Worm (Caenorhabditis elegans) whole organism, early embryonic: ENCODE data around the gene tsp-9.

Experiments used
- B0310.2 ChIP-seq: sonication (generic microtip); optimal IDR thresholded peaks from 2 replicates; lab custom pipeline; 2016; ENCODE audit warnings: mild to moderate bottlenecking, missing genetic modification characterization, missing compliant biosample characterization
- F13C5.2 ChIP-seq: sonication (generic microtip); optimal IDR thresholded peaks from 2 replicates; lab custom pipeline; 2017; ENCODE audit warnings: mild to moderate bottlenecking, missing genetic modification characterization, inconsistent platforms, missing compliant biosample characterization
- aly-1 ChIP-seq: sonication (generic microtip); optimal IDR thresholded peaks from 2 replicates; lab custom pipeline; 2016; ENCODE audit warnings: missing genetic modification characterization, missing compliant biosample characterization
- ama-1 ChIP-seq: fragments of 150-350 bp; optimal IDR thresholded peaks from 2 replicates; lab custom pipeline; 2014
- ceh-13 ChIP-seq: fragments of 200-800 bp; sonication (Bioruptor generic); optimal IDR thresholded peaks from 2 replicates; lab custom pipeline; 2018; ENCODE audit warnings: mild to moderate bottlenecking, missing genetic modification characterization, missing compliant biosample characterization
- ceh-36 ChIP-seq: sonication (generic microtip); optimal IDR thresholded peaks from 2 replicates; lab custom pipeline; 2016; ENCODE audit warnings: missing genetic modification characterization, inconsistent platforms, missing compliant biosample characterization
- ets-7 ChIP-seq: sonication (generic microtip); optimal IDR thresholded peaks from 2 replicates; lab custom pipeline; 2016; ENCODE audit warnings: missing genotype, missing genetic modification characterization, missing compliant biosample characterization
- flt-1 ChIP-seq: fragments of 200-800 bp; sonication (Bioruptor generic); IDR thresholded peaks from 2 replicates; pipeline ENCODE4 v1.3.6; 2022; ENCODE audit warnings: missing genetic modification characterization, missing compliant biosample characterization
- hmbx-1 ChIP-seq: sonication (generic microtip); optimal IDR thresholded peaks from 2 replicates; lab custom pipeline; 2016; ENCODE audit warnings: mild to moderate bottlenecking, missing genetic modification characterization, missing compliant biosample characterization
- hmg-4 ChIP-seq: fragments of 200-800 bp; sonication (Bioruptor generic); optimal IDR thresholded peaks from 2 replicates; lab custom pipeline; 2018; ENCODE audit warnings: mild to moderate bottlenecking, missing genetic modification characterization, missing compliant biosample characterization
- hnd-1 ChIP-seq: sonication (generic microtip); optimal IDR thresholded peaks from 2 replicates; lab custom pipeline; 2016; ENCODE audit warnings: missing genetic modification characterization, missing compliant biosample characterization
- pes-1 ChIP-seq: fragments of 200-800 bp; sonication (Bioruptor generic); IDR thresholded peaks from 2 replicates; pipeline ENCODE4 v1.3.6; 2022; ENCODE audit warnings: missing genetic modification reagents, missing genetic modification characterization, missing compliant biosample characterization
- scrt-1 ChIP-seq: fragments of 200-800 bp; sonication (Bioruptor generic); IDR thresholded peaks from 2 replicates; pipeline ENCODE4 v1.3.6; 2022; ENCODE audit warnings: missing genetic modification characterization, missing compliant biosample characterization
- sea-1 ChIP-seq: fragments of 200-800 bp; sonication (Bioruptor generic); conservative IDR thresholded peaks from 2 replicates; pipeline ENCODE4 v1.3.6; 2022; ENCODE audit warnings: missing genetic modification characterization, missing compliant biosample characterization
- tbx-11 ChIP-seq: fragments of 200-800 bp; sonication (Bioruptor generic); IDR thresholded peaks from 2 replicates; pipeline ENCODE4 v1.3.6; 2022; ENCODE audit warnings: missing genetic modification characterization, missing compliant biosample characterization
- tbx-37 ChIP-seq: fragments of 200-800 bp; sonication (Bioruptor generic); conservative IDR thresholded peaks from 2 replicates; pipeline ENCODE4 v1.3.6; 2022; ENCODE audit warnings: missing genetic modification reagents, missing genetic modification characterization, missing compliant biosample characterization
- tra-4 ChIP-seq: sonication (generic microtip); optimal IDR thresholded peaks from 2 replicates; lab custom pipeline; 2017; ENCODE audit warnings: missing genetic modification characterization, missing compliant biosample characterization

tsp-9 gene

DNA sequence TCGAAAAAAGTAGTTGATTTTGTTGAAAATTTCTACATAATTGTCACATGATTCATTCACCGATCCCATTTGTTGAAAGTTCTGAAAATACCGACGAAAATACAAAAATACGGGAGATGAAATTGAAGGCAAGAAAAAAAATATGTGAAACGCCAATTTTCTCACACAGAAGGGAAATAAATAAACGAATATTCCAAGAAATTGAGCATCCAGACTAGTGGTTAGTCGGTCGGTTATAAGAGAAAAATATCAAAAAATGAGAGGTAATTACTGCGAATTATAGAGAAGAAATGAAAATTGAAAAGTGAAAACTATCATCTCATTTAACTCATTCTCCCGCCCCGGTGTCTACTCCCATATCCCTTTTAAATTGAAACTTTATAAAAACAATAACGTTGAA lies 9.7 kb downstream of the tsp-9 start, which contains the start of gene npr-11:
Gene npr-11 (minus strand): TSS at position 101 of the 400 bp plus-strand sequence.
- no peak for TF ChIP-seq sea-1
- no peak for TF ChIP-seq tbx-37 (GFP tag; lab: Robert Waterston, UW)
- TF ChIP-seq F13C5.2 (tag; lab: Kevin White, UChicago): no peak
- no peak for TF ChIP-seq tra-4 (tag; lab: Kevin White, UChicago)
- no peak for TF ChIP-seq tbx-11 (GFP tag; lab: Robert Waterston, UW)
- no peak for TF ChIP-seq B0310.2 (tag; lab: Kevin White, UChicago)
- no peak for TF ChIP-seq flt-1
- no peak for TF ChIP-seq ceh-36
- no peak for TF ChIP-seq scrt-1 (GFP tag; lab: Robert Waterston, UW)
- TF ChIP-seq ceh-13 (GFP tag; lab: Kevin White, UChicago): no peak
- no peak for TF ChIP-seq hnd-1 (tag; lab: Kevin White, UChicago)
- TF ChIP-seq aly-1 (tag; lab: Kevin White, UChicago): no peak

DNA sequence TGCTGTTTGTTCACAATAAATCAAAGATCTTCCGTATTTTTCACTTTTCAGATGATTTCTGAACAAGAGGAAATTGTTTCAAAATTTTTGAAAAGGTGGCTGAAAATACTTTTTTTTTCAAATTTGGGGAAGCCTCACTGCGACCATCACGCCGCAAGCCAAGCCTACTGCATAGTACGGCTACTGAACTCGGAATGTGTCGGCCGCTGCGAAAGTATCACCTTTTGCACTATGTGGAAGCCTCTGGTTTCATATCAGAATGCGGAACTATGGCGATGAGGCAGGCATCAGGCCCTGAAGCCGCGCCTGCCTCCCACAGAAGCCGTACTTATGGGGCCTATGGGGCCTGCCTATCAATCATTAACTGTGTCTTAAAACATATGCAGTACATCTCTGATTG lies 11.9 kb downstream of the tsp-9 start:
- TF ChIP-seq tbx-37 (GFP tag; lab: Robert Waterston, UW) (no peak), ets-7 (tag; lab: Kevin White, UChicago) (no peak), hmbx-1 (no peak), tbx-11 (GFP tag; lab: Robert Waterston, UW) (no peak), ama-1 (no peak), F13C5.2 (tag; lab: Kevin White, UChicago) (no peak), ceh-36 (no peak), aly-1 (tag; lab: Kevin White, UChicago) (no peak), scrt-1 (GFP tag; lab: Robert Waterston, UW) (no peak), ceh-13 (GFP tag; lab: Kevin White, UChicago) (no peak), pes-1 (no peak), hnd-1 (tag; lab: Kevin White, UChicago) (no peak), sea-1 (no peak), flt-1 (no peak)

DNA sequence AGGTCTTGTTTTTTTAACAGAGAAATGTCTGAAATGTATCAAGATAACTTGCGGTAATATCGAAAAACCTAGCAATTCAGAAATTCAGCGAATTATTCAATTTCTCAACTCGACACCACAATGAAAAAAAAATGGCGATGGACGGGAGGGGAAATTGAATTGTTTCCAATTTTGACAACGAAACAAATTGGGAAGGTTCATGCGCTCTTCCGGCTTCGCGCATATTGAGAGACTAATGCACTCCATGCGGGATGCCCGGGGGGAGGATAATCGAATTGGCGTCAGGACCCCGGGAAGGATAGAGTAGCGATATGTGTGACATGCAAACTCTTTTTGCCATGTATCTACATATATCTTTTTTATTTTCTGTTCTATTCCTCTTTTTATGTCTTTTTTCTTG lies 19.5 kb downstream of the tsp-9 start:
- TF ChIP-seq flt-1 (no peak), ceh-36 (no peak), aly-1 (tag; lab: Kevin White, UChicago) (no peak), scrt-1 (GFP tag; lab: Robert Waterston, UW) (no peak), ets-7 (tag; lab: Kevin White, UChicago) (no peak), tbx-37 (GFP tag; lab: Robert Waterston, UW) (no peak), hmg-4 (no peak), pes-1 (no peak), sea-1 (no peak), F13C5.2 (tag; lab: Kevin White, UChicago) (no peak), hnd-1 (tag; lab: Kevin White, UChicago) (no peak), ceh-13 (GFP tag; lab: Kevin White, UChicago) (no peak), ama-1 (no peak), hmbx-1 (no peak), B0310.2 (tag; lab: Kevin White, UChicago) (no peak), tra-4 (tag; lab: Kevin White, UChicago) (no peak), tbx-11 (GFP tag; lab: Robert Waterston, UW) (no peak)

DNA sequence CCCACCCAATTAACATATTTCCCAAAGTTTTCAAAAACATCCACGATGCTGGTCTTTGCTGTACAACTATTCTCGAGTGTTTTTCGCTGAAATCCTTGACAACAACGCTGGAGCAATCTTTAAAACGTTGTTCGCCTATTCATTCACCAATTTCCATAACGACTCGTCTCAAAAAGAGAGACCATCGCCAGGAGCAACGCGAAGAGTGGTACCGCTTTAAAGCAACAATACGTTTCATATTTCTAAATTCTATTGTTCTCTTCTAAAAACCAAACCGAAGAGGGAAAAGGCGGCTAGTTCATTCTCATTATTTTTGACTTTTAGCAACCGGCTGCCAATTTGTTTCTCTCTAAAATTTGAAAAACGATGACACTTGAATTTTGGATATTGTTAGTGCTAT lies 24.8 kb downstream of the tsp-9 start, which contains the start of gene C25G6.1:
Gene C25G6.1 (plus strand): TSS at position 301 of the 400 bp plus-strand sequence.
- TF ChIP-seq tbx-11 (GFP tag; lab: Robert Waterston, UW): no peak
- TF ChIP-seq tra-4 (tag; lab: Kevin White, UChicago): no peak
- TF ChIP-seq ets-7 (tag; lab: Kevin White, UChicago): no peak
- no peak for TF ChIP-seq B0310.2 (tag; lab: Kevin White, UChicago)

DNA sequence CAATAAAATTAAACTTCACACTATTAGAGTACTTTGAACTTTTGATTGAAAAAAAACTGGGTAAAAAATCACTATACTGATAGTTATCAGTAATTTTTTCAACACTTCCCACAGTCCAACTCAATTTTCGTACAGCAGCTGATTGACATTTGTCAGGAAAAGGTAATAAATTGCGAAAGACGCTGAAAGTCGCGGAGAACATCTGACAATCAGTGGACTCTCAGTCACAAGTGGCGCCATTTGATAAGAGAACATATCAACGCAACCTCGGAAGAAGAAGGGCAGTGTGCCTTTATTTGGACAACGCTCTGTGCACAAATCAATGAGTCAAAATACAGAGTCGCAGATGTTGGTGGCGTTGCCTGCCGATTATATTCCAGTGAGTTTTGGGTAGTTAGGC lies 26.7 kb downstream of the tsp-9 start, which contains the start of gene C52B11.5:
Gene C52B11.5 (plus strand): TSS at position 250 of the 400 bp plus-strand sequence.
- TF ChIP-seq ceh-36 (no peak), tra-4 (tag; lab: Kevin White, UChicago) (no peak), ama-1 (no peak), sea-1 (no peak), flt-1 (no peak), hmg-4 (no peak), ets-7 (tag; lab: Kevin White, UChicago) (no peak)

DNA sequence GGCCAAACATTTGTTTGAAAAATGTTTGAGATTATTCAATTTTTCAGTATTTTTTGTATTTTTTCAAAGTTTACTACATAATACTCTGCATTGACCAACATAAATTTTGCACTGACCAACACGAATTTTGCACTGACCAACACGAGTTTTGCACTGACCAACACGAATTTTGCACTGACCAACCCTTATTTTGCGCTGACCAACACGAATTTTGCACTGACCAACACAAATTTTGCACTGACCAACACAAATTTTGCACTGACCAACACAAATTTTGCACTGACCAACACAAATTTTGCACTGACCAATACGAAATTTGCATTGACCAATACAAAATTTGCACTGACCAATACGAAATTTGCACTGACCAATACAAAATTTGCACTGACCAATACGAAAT lies 47.1 kb downstream of the tsp-9 start:
- TF ChIP-seq tbx-37 (GFP tag; lab: Robert Waterston, UW) (no peak), pes-1 (no peak), hmg-4 (no peak), ceh-13 (GFP tag; lab: Kevin White, UChicago) (no peak), ama-1 (no peak), flt-1 (no peak), ets-7 (tag; lab: Kevin White, UChicago) (no peak), hmbx-1 (no peak), ceh-36 (no peak), scrt-1 (GFP tag; lab: Robert Waterston, UW) (no peak)

DNA sequence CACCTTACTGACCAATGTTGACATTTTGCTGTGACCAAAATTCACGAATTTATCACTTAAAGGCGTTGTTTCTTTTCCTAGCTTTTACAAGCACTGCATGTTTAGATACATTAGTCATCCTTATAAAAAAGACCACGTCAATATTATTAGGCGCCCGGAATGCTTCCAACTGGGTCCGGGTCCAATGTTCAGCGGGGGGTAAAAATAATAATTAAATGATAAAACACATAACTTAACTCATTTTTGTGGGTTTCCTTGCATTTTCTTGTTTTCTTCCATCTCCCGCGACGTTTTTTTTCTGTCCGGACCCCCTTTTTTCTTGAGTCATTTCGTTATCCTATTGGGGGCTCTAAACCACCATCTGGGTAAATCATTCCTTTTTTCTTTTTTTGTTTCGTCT lies 47.7 kb downstream of the tsp-9 start:
- no peak for TF ChIP-seq hmbx-1
- no peak for TF ChIP-seq ceh-13 (GFP tag; lab: Kevin White, UChicago)
- no peak for TF ChIP-seq B0310.2 (tag; lab: Kevin White, UChicago)
- no peak for TF ChIP-seq scrt-1 (GFP tag; lab: Robert Waterston, UW)
- no peak for TF ChIP-seq tbx-37 (GFP tag; lab: Robert Waterston, UW)
- TF ChIP-seq tbx-11 (GFP tag; lab: Robert Waterston, UW): no peak
- no peak for TF ChIP-seq ama-1
- no peak for TF ChIP-seq tra-4 (tag; lab: Kevin White, UChicago)
- no peak for TF ChIP-seq ets-7 (tag; lab: Kevin White, UChicago)

DNA sequence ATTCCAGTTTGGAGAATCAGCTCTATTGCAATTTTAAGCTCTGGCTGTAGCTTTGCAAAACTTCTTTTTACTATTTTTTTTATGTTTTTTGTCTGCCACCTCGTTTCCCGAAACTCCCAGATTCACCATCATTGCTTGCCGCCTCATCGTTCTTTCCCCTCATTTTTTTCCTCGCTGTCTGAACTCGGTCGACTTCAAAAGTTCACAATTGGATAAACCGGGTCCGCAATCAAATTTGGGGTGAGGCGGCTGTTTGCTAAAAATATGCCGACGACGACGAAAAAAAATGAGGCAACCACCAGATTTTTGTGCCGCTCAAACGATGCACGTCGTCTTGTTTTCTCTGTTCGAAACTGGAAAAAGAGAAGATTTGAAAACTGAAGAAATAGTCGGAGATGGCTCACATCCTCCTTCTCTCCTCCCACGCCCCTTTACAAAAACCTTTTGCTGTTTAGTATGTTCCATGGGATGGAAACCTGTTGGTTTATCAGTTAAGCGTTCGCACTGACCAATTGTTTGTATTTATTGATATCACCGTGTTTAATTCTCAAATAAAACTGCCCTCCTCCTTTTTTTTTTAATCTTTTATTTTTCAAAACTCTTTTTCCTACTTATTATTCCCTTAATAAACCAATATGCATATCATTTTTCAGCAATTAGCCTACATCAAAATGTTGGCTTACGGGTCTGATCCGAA lies 48.9 kb downstream of the tsp-9 start, which contains the start of gene dop-4:
Gene dop-4 (plus strand): TSS at position 647 of the 697 bp plus-strand sequence.
- TF ChIP-seq sea-1: no peak
- TF ChIP-seq flt-1: no peak
- no peak for TF ChIP-seq tra-4 (tag; lab: Kevin White, UChicago)
- no peak for TF ChIP-seq tbx-37 (GFP tag; lab: Robert Waterston, UW)
- TF ChIP-seq pes-1: no peak
- no peak for TF ChIP-seq B0310.2 (tag; lab: Kevin White, UChicago)
- no peak for TF ChIP-seq scrt-1 (GFP tag; lab: Robert Waterston, UW)
- TF ChIP-seq ama-1: no peak
- TF ChIP-seq aly-1 (tag; lab: Kevin White, UChicago): no peak
- TF ChIP-seq hnd-1 (tag; lab: Kevin White, UChicago): no peak
- no peak for TF ChIP-seq F13C5.2 (tag; lab: Kevin White, UChicago)
- TF ChIP-seq hmg-4: no peak
- no peak for TF ChIP-seq ets-7 (tag; lab: Kevin White, UChicago)
- no peak for TF ChIP-seq ceh-13 (GFP tag; lab: Kevin White, UChicago)
- no peak for TF ChIP-seq ceh-36
- no peak for TF ChIP-seq hmbx-1
